Fruit fly (Drosophila melanogaster): ENCODE measurements around the gene CG10038.

Gene CG10038

DNA sequence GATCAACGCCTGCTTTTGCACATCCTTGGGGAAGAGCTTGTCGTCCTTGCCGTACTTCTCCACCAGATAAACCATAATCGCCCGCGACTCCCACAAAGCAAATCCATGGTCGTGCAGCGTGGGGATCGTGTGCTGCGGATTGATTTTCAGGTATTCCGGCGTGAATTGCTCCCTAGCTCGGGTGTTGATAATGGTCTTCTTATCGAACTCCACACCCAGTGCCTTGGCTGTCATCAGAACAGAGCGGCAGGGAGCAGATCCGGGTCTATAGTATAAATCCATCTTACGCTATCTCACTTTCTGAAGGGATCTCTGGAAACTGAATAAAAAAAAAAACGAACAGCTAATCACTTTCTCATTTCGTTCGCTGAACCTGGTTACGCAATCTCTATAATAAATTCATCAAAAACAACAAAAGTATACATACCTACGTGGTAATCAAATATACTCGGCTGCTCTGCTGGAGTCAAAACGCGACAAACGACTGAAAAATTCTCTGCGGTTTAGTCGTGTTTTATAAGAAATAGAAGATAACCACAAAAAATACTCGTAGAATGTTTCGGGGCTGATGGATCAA is 14.9 kb upstream of the CG10038 start, which contains the start of gene GstD10:
TSS of gene GstD10 (minus strand) at position 472 of the 577 bp plus-strand sequence.
- no peak for TF ChIP-seq Sin3A (optimal IDR thresholded peaks at IDR 0.05)
- TF ChIP-seq ttk (optimal IDR thresholded peaks at IDR 0.05) = no peak
- no peak for TF ChIP-seq Myc (optimal IDR thresholded peaks at IDR 0.05)
- TF ChIP-seq insv (optimal IDR thresholded peaks at IDR 0.05) = no peak
- no peak for TF ChIP-seq h (optimal IDR thresholded peaks at IDR 0.05)
- TF ChIP-seq psq (optimal IDR thresholded peaks at IDR 0.05) = no peak

DNA sequence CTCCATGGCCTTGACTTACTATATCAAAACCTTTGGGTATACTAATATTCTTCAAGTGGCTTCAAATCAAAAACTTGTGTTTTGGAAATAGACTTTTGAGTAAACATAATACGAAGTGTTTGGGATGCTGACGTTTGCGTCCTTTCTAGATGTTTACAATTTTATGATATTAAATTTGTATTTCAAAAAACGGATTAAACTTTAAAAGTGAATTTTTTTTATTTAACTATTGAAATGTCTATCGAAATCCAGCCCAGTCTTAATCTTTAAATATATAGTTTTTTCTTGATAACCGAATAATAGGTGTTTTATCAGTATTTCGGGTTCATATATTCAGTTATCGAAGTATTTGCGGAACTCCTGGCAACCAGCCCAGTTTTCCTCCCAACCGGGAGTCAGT is 14.1 kb upstream of the CG10038 start, which contains the start of gene Tim17a1:
TSS of gene Tim17a1 (minus strand) at position 101 of the 400 bp plus-strand sequence.
- TF ChIP-seq Myc (optimal IDR thresholded peaks at IDR 0.05) (no peak), Sin3A (optimal IDR thresholded peaks at IDR 0.05) (no peak), insv (optimal IDR thresholded peaks at IDR 0.05) (no peak), ttk (optimal IDR thresholded peaks at IDR 0.05) (no peak)

DNA sequence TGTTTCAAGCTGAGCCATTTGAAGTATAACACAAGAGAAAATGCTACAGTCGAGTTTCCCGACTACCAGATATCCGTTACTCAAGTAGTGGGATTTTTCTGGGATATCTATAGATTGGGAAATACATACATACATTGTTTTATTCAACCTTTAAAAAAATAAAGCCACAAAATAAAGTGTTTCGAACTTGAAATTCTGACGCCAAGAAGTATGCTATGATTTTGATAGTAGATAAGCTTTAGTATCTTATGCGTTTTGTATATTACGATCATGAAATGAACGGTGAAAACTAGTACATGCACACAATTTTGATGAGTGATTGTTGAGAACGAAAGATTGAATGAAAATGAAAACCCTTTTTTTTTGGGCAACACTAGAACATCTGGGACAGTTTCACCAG is 13.1 kb upstream of the CG10038 start:
- TF ChIP-seq ttk (optimal IDR thresholded peaks at IDR 0.05) (no peak), Myc (optimal IDR thresholded peaks at IDR 0.05) (no peak), insv (optimal IDR thresholded peaks at IDR 0.05) (no peak), psq (optimal IDR thresholded peaks at IDR 0.05) (no peak), Sin3A (optimal IDR thresholded peaks at IDR 0.05) (no peak), h (optimal IDR thresholded peaks at IDR 0.05) (no peak)

DNA sequence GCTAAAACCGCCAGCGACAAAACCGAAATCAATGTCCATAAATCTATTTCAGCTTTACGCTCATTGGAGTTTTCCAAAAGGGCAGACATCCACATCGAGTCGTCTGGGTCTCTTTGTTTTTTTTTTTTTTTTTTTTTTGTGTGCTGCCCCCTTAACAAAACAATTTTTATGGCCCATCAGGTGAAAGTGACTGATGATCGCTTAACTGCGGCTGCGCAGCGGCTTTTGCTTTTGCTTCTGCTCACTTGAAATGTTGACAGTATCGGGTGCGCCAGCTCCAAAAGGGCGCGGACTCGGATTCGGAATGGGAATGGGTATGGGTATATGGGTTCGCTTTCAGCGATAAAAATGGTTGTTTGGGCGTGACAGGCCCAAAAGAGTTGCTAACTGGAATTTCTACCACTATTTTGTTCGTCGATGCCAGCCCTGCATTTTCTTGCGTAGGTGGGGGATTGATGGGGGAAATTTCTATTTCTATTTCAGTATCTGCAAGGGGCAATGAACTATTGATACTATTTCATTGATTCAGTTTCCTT is 11.6 kb upstream of the CG10038 start:
- TF ChIP-seq h (optimal IDR thresholded peaks at IDR 0.05) = no peak
- no peak for TF ChIP-seq psq (optimal IDR thresholded peaks at IDR 0.05)
- TF ChIP-seq Myc (optimal IDR thresholded peaks at IDR 0.05) = no peak
- TF ChIP-seq insv (optimal IDR thresholded peaks at IDR 0.05) = no peak
- no peak for TF ChIP-seq Sin3A (optimal IDR thresholded peaks at IDR 0.05)
- TF ChIP-seq ttk (optimal IDR thresholded peaks at IDR 0.05) = no peak

DNA sequence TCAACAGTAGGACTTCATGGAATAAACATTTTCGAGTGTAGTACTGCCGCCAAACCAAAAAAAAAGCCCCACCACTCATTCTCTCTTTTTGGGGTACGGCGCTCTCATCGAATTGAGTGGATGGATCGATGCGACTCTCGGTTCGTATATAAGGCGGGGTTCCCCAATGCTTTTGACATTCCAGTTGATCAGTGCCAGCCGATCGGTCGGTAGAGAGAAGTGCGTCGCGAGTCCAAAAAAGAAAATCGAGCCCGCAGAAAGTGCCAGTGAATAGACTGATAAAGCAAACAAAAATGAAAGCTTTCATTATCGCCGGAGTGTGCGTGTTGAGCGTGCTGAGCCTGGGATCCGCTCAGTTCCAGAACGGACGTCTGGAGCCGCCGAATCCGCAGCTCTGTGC is 9.4 kb upstream of the CG10038 start, which contains the start of gene CG4115:
TSS of gene CG4115 (plus strand) at position 172 of the 400 bp plus-strand sequence.
- TF ChIP-seq psq (optimal IDR thresholded peaks at IDR 0.05) = no peak

DNA sequence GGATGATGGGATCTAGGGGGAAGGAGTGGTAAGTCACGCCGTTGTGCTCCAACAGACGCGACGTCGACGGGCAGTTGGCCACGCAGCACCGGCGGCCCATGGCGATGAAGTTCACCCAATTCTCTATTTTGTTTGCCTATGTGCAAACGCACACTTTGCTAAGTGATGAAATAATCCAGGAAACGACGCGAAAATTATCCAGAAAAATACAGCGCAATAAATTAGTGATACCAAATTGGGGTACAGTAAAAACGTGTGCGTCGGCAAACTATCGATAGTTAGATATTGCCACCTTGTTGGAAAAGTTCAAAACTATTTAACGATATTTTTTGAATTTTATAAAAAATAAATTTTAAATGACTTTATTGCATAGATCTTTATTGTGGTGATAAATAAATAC is 5.6 kb upstream of the CG10038 start, which contains the start of gene MBD-R2:
TSS of gene MBD-R2 (minus strand) at position 222 of the 400 bp plus-strand sequence.
- no peak for TF ChIP-seq Sin3A (optimal IDR thresholded peaks at IDR 0.05)
- TF ChIP-seq psq (optimal IDR thresholded peaks at IDR 0.05) = no peak
- no peak for TF ChIP-seq ttk (optimal IDR thresholded peaks at IDR 0.05)
- TF ChIP-seq h (optimal IDR thresholded peaks at IDR 0.05) = no peak

DNA sequence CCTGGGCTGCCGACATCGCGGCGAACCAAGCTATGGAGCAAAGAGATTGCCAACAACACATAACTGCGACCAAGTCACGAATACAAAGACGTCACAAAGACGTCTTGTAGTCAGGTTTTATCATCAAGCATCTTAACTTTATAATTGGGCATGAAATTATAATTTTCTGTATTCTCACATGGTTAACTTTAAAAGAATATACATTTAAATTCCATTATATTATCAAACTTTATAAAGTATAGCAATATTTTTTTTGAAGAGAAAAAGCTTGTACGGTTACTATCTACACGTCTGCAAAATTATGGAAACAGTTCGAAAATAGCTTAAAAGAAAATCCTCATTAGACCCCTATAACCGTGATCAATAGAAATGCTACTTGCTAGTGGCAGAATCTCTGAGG is 1.6 kb upstream of the CG10038 start, which contains the start of gene CG10041:
TSS of gene CG10041 (minus strand) at position 101 of the 400 bp plus-strand sequence.
- TF ChIP-seq insv (optimal IDR thresholded peaks at IDR 0.05) (no peak), Sin3A (optimal IDR thresholded peaks at IDR 0.05) (no peak), ttk (optimal IDR thresholded peaks at IDR 0.05) (no peak), h (optimal IDR thresholded peaks at IDR 0.05) (no peak), psq (optimal IDR thresholded peaks at IDR 0.05) (no peak), Myc (optimal IDR thresholded peaks at IDR 0.05) (no peak)

DNA sequence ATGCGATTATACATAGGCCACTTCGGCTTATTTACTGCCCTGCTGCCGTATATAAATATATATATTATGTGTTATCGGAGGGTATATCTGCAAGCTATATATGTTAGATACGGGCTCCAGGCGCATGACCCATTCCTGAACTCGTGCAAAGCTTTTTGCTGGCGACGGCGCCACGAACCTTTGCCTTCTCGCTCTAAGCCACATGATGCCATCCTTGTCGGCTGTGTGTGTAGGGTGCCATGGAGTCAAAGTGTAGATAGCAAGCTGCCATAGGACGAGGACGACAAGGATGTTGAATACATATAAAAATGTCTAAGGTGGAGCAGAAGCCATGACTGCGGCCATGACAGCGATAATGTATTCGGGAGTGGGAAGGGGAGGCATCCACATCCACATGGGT is 2.8 kb downstream of the CG10038 start:
- TF ChIP-seq Sin3A (optimal IDR thresholded peaks at IDR 0.05) = no peak
- TF ChIP-seq h (optimal IDR thresholded peaks at IDR 0.05) = no peak
- no peak for TF ChIP-seq psq (optimal IDR thresholded peaks at IDR 0.05)
- TF ChIP-seq Myc (optimal IDR thresholded peaks at IDR 0.05) = no peak
- TF ChIP-seq ttk (optimal IDR thresholded peaks at IDR 0.05) = no peak
- TF ChIP-seq insv (optimal IDR thresholded peaks at IDR 0.05) = no peak

DNA sequence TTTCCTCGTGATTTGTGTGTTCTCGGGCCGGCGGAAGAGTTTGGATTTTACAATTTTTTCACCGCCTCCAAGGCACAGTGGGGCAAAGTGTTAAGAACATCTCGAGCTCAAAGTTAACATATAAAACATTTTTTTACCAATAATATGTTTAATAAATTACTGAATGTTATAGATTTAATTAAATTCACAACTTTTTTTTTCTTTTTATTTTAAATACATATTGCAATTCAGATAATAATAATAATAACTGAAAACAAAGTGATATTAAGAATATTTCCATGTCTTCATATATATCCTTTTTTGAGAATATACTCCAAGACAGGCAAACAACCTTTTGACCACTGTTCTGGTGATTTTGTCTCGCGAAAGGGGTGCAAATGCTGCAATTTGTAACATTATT is 4.5 kb downstream of the CG10038 start:
- no peak for TF ChIP-seq psq (optimal IDR thresholded peaks at IDR 0.05)
- no peak for TF ChIP-seq insv (optimal IDR thresholded peaks at IDR 0.05)
- no peak for TF ChIP-seq ttk (optimal IDR thresholded peaks at IDR 0.05)
- TF ChIP-seq Sin3A (optimal IDR thresholded peaks at IDR 0.05) = no peak
- no peak for TF ChIP-seq h (optimal IDR thresholded peaks at IDR 0.05)
- TF ChIP-seq Myc (optimal IDR thresholded peaks at IDR 0.05) = no peak

DNA sequence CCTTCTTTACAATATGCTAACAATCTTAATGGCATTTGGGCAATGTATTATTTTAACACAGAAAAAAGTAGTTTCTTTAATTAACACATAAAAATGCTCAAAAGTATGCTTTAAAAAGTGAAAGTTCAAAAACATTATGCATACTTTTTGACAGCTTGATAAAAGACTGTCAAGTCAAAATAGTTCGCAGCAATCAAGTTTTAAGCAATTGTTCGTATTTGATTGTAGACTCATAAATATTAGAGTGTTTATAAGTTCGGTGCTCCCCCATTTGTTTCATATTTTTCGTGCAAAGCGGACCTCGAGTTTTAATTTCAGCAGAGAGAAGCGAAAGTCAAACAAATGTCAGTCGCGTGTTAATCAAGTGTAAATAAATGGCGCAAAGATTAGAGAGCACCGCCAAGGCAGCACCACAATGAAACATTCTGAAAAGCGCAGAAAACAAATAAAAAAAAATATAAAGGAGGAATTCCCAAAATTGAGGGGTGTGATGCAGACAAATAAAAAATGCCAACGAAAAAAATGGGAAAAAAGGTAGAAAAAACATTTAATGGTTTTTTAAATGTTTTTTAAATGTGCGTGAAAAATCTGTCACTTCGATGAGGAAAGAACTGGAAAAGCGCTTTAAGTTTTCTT is 5.4 kb downstream of the CG10038 start:
- TF ChIP-seq ttk (optimal IDR thresholded peaks at IDR 0.05) (no peak), Myc (optimal IDR thresholded peaks at IDR 0.05) (no peak), insv (optimal IDR thresholded peaks at IDR 0.05) (no peak), h (optimal IDR thresholded peaks at IDR 0.05) (no peak)

DNA sequence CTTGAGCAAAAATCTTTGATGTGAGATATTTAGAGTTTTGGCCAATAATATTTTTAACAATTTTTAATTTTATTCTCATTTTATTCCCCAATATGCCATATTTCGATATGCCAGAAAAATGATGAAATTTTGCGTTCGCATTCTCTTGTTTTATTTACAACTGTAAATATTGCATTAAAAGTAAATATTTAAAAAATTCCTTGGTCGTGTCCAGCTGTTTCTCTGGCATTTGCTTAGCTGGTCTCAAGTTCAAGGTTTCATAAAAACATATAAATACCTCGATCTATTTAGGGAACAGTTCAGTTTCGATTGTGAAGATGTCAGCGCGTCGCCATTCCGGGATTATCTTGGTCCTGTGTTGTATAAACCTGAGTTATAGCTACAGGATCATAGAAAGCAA is 9.1 kb downstream of the CG10038 start, which contains the start of gene Sgsf:
TSS of gene Sgsf (plus strand) at position 301 of the 400 bp plus-strand sequence.
- TF ChIP-seq insv (optimal IDR thresholded peaks at IDR 0.05) (no peak), h (optimal IDR thresholded peaks at IDR 0.05) (no peak), Myc (optimal IDR thresholded peaks at IDR 0.05) (no peak), Sin3A (optimal IDR thresholded peaks at IDR 0.05) (no peak)

DNA sequence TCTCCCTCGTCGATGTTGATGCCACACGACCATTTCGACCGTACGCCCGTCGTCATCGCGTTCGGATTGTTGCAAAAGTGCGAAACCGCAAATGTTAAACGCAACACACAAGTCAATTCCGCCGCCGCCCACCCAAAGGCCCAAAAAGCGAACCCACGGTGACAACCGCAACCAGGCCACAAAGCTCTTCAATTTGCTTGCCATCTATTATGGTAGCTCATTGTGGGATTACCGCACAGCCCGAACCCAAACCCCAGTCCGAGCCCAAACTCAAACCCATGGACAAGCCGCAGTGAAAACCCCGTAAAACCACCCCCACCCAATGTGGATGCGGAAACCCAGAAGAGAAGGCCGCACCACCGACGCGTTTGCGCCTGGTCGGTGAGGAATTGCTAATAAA is 20.6 kb downstream of the CG10038 start:
- TF ChIP-seq psq (optimal IDR thresholded peaks at IDR 0.05) (no peak), h (optimal IDR thresholded peaks at IDR 0.05) (no peak), Sin3A (optimal IDR thresholded peaks at IDR 0.05) (no peak), insv (optimal IDR thresholded peaks at IDR 0.05) (no peak), Myc (optimal IDR thresholded peaks at IDR 0.05) (no peak), ttk (optimal IDR thresholded peaks at IDR 0.05) (no peak)

DNA sequence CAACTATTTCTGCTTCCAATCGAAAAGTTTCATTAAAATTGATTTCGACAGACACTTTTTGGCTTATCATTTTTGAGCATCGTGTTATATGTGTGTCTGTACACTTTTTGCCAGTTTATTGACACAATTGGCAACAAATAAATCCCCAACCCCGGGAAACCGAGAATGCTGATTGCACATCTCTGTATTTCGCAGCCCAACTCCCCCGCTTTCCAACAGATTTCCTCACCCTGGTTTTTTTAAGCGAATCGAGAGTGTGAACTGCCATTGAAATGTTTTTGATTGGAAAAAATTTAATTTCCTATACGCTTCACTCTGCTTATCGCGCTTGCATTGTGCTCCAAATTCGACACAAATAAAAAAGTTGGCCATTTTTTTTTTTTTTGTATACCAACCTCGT is 23.6 kb downstream of the CG10038 start:
- no peak for TF ChIP-seq insv (optimal IDR thresholded peaks at IDR 0.05)
- no peak for TF ChIP-seq h (optimal IDR thresholded peaks at IDR 0.05)
- TF ChIP-seq ttk (optimal IDR thresholded peaks at IDR 0.05) = no peak
- TF ChIP-seq psq (optimal IDR thresholded peaks at IDR 0.05) = no peak
- no peak for TF ChIP-seq Sin3A (optimal IDR thresholded peaks at IDR 0.05)
- TF ChIP-seq Myc (optimal IDR thresholded peaks at IDR 0.05) = no peak

Measured in Kc167 (cell line).